Worm (Caenorhabditis elegans): ENCODE data around the gene srh-212.
"Not testable (repeated sequence)": the region's sequence is repeated elsewhere in the genome, so short reads cannot be mapped to it uniquely, and the experiment has no call there.

The srh-212 gene

DNA sequence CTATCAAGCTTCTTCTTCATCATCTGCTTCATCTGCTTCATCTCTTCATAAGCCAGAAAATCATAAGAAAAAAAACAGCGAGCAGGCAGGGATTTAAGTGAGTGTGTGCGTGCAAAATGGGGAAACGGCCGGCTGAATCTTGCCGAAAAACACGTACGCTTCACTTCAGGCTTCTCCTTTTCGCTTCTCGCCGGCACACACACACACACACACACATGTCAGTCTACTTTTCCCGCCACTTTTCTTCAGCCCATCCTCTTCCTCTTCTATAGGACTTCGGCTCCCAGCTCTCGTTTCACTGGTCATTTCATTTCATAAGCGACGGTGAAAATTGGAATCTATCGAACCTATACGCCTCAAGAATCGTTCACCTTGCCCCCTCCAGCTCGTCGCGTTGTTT lies 17.7 kb downstream of the srh-212 start:
- TF ChIP-seq ztf-4 (tag; optimal IDR thresholded peaks at IDR 0.05) (no peak), nhr-237 (tag; optimal IDR thresholded peaks at IDR 0.05) (no peak), nhr-129 (tag; optimal IDR thresholded peaks at IDR 0.05) (peak; percentile 67), C34F6.9 (tag; optimal IDR thresholded peaks at IDR 0.05) (peak; percentile 40), alr-1 (tag; optimal IDR thresholded peaks at IDR 0.05) (no peak), egl-27 (tag; optimal IDR thresholded peaks at IDR 0.05) (no peak), skn-1 (tag; optimal IDR thresholded peaks at IDR 0.05) (no peak), ceh-82 (tag; optimal IDR thresholded peaks at IDR 0.05) (no peak), lin-11 (tag; optimal IDR thresholded peaks at IDR 0.05) (peak; percentile 14), ZK546.5 (tag; optimal IDR thresholded peaks at IDR 0.05) (no peak), dmd-4 (tag; optimal IDR thresholded peaks at IDR 0.05) (no peak), ztf-1 (GFP tag; conservative IDR thresholded peaks at IDR 0.05) (no peak)

DNA sequence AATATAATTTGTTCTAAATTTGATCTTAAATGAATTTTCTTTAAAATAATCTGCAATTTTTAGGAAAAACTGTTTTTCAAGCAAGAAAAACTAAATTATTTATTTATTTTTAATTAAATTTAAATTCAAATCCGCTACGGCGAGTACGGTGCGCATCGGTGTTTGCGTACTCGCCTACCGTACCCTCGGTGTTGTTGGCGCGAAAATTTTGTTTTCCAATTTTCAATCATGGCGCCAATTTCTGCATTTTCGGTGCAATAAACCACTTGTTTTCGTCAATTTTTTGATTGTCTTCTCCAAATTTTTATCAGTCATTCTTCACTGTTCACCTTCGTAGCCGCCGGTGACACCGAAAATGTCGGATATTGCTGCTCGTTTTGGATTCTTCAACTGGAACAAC lies 18.1 kb downstream of the srh-212 start, which contains the start of gene pygl-1:
pygl-1 (plus strand) TSS at position 211 of the 400 bp plus-strand sequence.
- TF ChIP-seq egl-27 (tag; optimal IDR thresholded peaks at IDR 0.05), result no peak
- peak in 1 of 2 experiments; percentile 81 for TF ChIP-seq lsy-2 (tag; optimal IDR thresholded peaks at IDR 0.05)

DNA sequence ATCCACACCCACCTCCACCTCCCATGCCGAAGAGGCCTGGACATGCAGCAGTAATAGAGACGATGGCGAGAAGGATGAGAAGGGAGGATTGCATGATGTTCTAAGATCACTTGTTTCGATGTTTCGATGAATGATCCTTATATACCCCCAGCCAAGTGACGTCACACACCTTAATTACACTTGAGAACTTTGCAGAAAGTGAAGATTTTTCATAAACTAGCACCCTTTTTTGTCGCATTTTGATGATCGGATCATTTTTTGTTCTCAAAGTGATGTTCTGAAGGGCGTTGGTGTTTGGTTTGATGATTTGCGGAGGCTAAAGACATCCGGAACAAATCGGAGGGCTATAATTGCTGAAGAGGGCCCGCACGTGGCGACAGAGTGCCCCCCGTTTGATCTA lies 21.2 kb downstream of the srh-212 start, which contains the start of gene grl-27:
grl-27 (minus strand) TSS at position 101 of the 400 bp plus-strand sequence.
- TF ChIP-seq ztf-1 (GFP tag; conservative IDR thresholded peaks at IDR 0.05) (no peak), crh-2 (tag; optimal IDR thresholded peaks at IDR 0.05) (no peak), elt-1 (tag; optimal IDR thresholded peaks at IDR 0.05) (no peak), fos-1 (tag; optimal IDR thresholded peaks at IDR 0.05) (no peak), egl-27 (tag; optimal IDR thresholded peaks at IDR 0.05) (no peak), C34F6.9 (tag; optimal IDR thresholded peaks at IDR 0.05) (no peak), alr-1 (tag; optimal IDR thresholded peaks at IDR 0.05) (no peak), unc-62 (GFP tag; optimal IDR thresholded peaks at IDR 0.05) (no peak), nhr-11 (tag; optimal IDR thresholded peaks at IDR 0.05) (no peak), nhr-12 (tag; optimal IDR thresholded peaks at IDR 0.05) (no peak), nhr-237 (tag; optimal IDR thresholded peaks at IDR 0.05) (no peak), zag-1 (tag; optimal IDR thresholded peaks at IDR 0.05) (no peak), nhr-25 (tag; optimal IDR thresholded peaks at IDR 0.05) (no peak), mbf-1 (tag; optimal IDR thresholded peaks at IDR 0.05) (no peak), dmd-4 (tag; optimal IDR thresholded peaks at IDR 0.05) (no peak), sma-3 (GFP tag; optimal IDR thresholded peaks at IDR 0.05) (no peak), sem-4 (tag; optimal IDR thresholded peaks at IDR 0.05) (no peak), Y55F3AM.14 (GFP tag; optimal IDR thresholded peaks at IDR 0.05) (no peak)

DNA sequence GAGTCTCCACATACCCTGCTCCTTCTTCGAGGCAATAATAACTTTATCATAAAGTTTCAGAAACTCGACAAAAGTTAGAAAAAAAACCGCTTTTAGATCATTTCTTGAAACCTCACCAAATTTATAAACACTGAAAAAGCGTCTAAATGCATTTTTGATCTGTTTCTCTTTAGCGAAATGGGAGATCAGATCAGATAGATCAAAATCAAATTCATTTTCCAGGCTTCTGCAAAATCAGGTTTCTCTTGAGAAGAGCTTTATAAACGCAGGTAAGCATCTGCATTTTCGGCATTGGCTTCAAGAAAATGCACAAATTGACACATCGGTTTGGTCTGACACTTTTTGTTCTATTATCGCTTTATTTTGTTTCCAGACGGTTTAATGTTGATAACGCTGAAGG lies 24.5 kb downstream of the srh-212 start, which contains the start of gene F40C5.1:
F40C5.1 (plus strand) TSS at position 301 of the 400 bp plus-strand sequence.
- not testable (repeated sequence) for TF ChIP-seq nhr-11, sem-4, lin-11 (tag; optimal IDR thresholded peaks at IDR 0.05)

DNA sequence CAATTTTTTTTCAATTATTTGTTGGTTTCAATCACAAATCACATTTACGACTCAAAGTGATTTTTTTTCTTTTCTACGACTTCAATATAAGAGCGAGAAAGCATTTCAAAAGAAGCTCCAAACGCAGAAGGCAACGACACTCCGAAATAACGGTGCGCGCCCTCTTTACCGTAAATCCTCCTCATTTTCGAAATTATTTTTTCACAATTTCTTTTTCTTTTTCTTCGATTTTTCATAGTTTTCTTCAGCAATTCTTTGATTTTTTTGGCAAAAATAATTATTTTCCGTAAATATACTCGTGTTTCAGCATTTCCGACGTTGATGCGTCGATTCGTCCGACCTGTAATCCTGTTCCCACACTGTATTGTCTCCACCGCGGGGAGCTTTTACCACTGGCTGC lies 26.3 kb downstream of the srh-212 start, which contains the start of gene F40C5.2:
F40C5.2 (plus strand) TSS at position 301 of the 400 bp plus-strand sequence.
- not testable (repeated sequence) for TF ChIP-seq lin-11, unc-39, elt-1 (tag; optimal IDR thresholded peaks at IDR 0.05)

DNA sequence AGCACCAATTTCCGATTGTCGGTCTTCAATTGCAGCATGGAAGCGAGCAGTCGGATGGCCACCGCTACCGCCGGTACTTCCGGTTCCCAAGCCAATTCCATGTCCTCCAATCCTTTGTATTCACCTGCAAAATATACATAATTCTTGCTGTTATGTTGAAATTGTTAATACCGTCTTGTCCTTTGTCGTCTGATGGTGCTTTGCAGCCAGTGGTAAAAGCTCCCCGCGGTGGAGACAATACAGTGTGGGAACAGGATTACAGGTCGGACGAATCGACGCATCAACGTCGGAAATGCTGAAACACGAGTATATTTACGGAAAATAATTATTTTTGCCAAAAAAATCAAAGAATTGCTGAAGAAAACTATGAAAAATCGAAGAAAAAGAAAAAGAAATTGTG lies 32.6 kb downstream of the srh-212 start, which contains the start of gene T24A6.17:
T24A6.17 (minus strand) TSS at position 101 of the 400 bp plus-strand sequence.
- not testable (repeated sequence) for TF ChIP-seq skn-1, C34F6.9, ceh-82 (tag; optimal IDR thresholded peaks at IDR 0.05)

DNA sequence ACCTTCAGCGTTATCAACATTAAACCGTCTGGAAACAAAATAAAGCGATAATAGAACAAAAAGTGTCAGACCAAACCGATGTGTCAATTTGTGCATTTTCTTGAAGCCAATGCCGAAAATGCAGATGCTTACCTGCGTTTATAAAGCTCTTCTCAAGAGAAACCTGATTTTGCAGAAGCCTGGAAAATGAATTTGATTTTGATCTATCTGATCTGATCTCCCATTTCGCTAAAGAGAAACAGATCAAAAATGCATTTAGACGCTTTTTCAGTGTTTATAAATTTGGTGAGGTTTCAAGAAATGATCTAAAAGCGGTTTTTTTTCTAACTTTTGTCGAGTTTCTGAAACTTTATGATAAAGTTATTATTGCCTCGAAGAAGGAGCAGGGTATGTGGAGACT lies 34.1 kb downstream of the srh-212 start, which contains the start of gene T24A6.16:
T24A6.16 (minus strand) TSS at position 101 of the 400 bp plus-strand sequence.
- not testable (repeated sequence) for TF ChIP-seq nhr-21, nhr-12, ZK546.5 (tag; optimal IDR thresholded peaks at IDR 0.05)

Data from whole organism, L2 larva.